Fruit fly (Drosophila melanogaster) whole organism, embryonic: ENCODE data around the gene CG15891.

Source experiments
- ATbp ChIP-seq: fragments of 200-800 bp; sonication (Bioruptor generic); optimal IDR thresholded peaks from 2 replicates; lab custom pipeline; 2017; ENCODE audit warnings: missing biosample characterization, mild to moderate bottlenecking, missing genetic modification characterization, missing genetic modification reagents
- Atf6 ChIP-seq: fragments of 200-800 bp; sonication (Bioruptor generic); IDR thresholded peaks from 2 replicates; pipeline ENCODE4 v1.3.6; 2022; ENCODE audit warnings: missing biosample characterization, missing genetic modification characterization
- CG10565 ChIP-seq: fragments of 200-800 bp; sonication (Bioruptor generic); optimal IDR thresholded peaks from 3 replicates; lab custom pipeline; 2016; ENCODE audit warnings: missing biosample characterization, mild to moderate bottlenecking, missing genetic modification characterization
- CG11504 ChIP-seq: fragments of 200-800 bp; sonication (Bioruptor generic); optimal IDR thresholded peaks from 3 replicates; lab custom pipeline; 2019; ENCODE audit warnings: missing biosample characterization, mild to moderate bottlenecking, missing genetic modification characterization, moderate library complexity
- CG12391 ChIP-seq: fragments of 200-800 bp; sonication (Bioruptor generic); optimal IDR thresholded peaks from 3 replicates; lab custom pipeline; 2018; ENCODE audit warnings: missing biosample characterization, mild to moderate bottlenecking, missing genetic modification characterization, moderate library complexity
- CG12769 ChIP-seq: fragments of 200-800 bp; sonication (Bioruptor generic); optimal IDR thresholded peaks from 2 replicates; lab custom pipeline; 2019; ENCODE audit warnings: missing biosample characterization, mild to moderate bottlenecking, missing genetic modification characterization, moderate library complexity
- CG15269 ChIP-seq: fragments of 200-800 bp; sonication (Bioruptor generic); optimal IDR thresholded peaks from 2 replicates; lab custom pipeline; 2018; ENCODE audit warnings: missing biosample characterization, mild to moderate bottlenecking, missing genetic modification characterization, moderate library complexity
- CG17385 ChIP-seq: fragments of 200-800 bp; sonication (Bioruptor generic); optimal IDR thresholded peaks from 3 replicates; lab custom pipeline; 2018; ENCODE audit warnings: missing biosample characterization, mild to moderate bottlenecking, missing genetic modification characterization
- CG17612 ChIP-seq: fragments of 200-800 bp; sonication (Bioruptor generic); IDR thresholded peaks from 2 replicates; pipeline ENCODE4 v1.3.6; 2022; ENCODE audit warnings: missing biosample characterization, missing genetic modification characterization
- CG18011 ChIP-seq: fragments of 200-800 bp; sonication (Bioruptor generic); optimal IDR thresholded peaks from 2 replicates; lab custom pipeline; 2017; ENCODE audit warnings: missing biosample characterization, missing genetic modification characterization, mild to moderate bottlenecking, moderate library complexity, missing genotype
- CG1832 ChIP-seq: fragments of 200-800 bp; sonication (Bioruptor generic); optimal IDR thresholded peaks from 2 replicates; lab custom pipeline; 2017; ENCODE audit warnings: missing biosample characterization, mild to moderate bottlenecking, missing genetic modification characterization, inconsistent platforms
- CG34422 ChIP-seq: fragments of 200-800 bp; sonication (Bioruptor generic); IDR thresholded peaks from 3 replicates; pipeline ENCODE4 v1.3.6; 2022; ENCODE audit warnings: missing biosample characterization, missing genetic modification characterization
- CG5180 ChIP-seq: fragments of 200-800 bp; sonication (Bioruptor generic); optimal IDR thresholded peaks from 3 replicates; lab custom pipeline; 2017; ENCODE audit warnings: missing biosample characterization, missing genetic modification characterization, mild to moderate bottlenecking, moderate library complexity, missing genetic modification reagents
- CG7357 ChIP-seq: fragments of 200-800 bp; sonication (Bioruptor generic); IDR thresholded peaks from 3 replicates; pipeline ENCODE4 v1.3.6; 2022; ENCODE audit warnings: missing biosample characterization, missing genetic modification characterization
- CG7556 ChIP-seq: fragments of 200-800 bp; sonication (Bioruptor generic); optimal IDR thresholded peaks from 2 replicates; lab custom pipeline; 2017; ENCODE audit warnings: missing biosample characterization, mild to moderate bottlenecking, missing genetic modification characterization
- CG7839 ChIP-seq: fragments of 200-800 bp; sonication (Bioruptor generic); optimal IDR thresholded peaks from 3 replicates; lab custom pipeline; 2018; ENCODE audit warnings: missing biosample characterization, mild to moderate bottlenecking, missing genetic modification characterization, moderate library complexity
- CG7987 ChIP-seq: fragments of 200-800 bp; sonication (Bioruptor generic); optimal IDR thresholded peaks from 2 replicates; lab custom pipeline; 2018; ENCODE audit warnings: missing biosample characterization, mild to moderate bottlenecking, missing genetic modification characterization, moderate library complexity
- CG8290 ChIP-seq, 3 experiments: fragments of 200-800 bp; sonication (Bioruptor generic); optimal IDR thresholded peaks; 2 replicates each; lab custom pipeline; 2016 to 2019; ENCODE audit warnings: missing biosample characterization in 3 of 3, missing genetic modification characterization in 3 of 3, mild to moderate bottlenecking in 2 of 3, moderate library complexity in 1 of 3
- D19A ChIP-seq: fragments of 200-800 bp; optimal IDR thresholded peaks from 3 replicates; lab custom pipeline; 2019; ENCODE audit warnings: missing biosample characterization, mild to moderate bottlenecking, missing genetic modification characterization, moderate library complexity
- Dfd ChIP-seq, 2 experiments: fragments of >200 bp; optimal IDR thresholded peaks; 2 replicates each; lab custom pipeline; 2017; ENCODE audit warnings: missing biosample characterization in 2 of 2, missing genetic modification characterization in 2 of 2
- Drgx ChIP-seq: fragments of 200-800 bp; sonication (Bioruptor generic); IDR thresholded peaks from 2 replicates; pipeline ENCODE4 v1.3.6; 2022; ENCODE audit warnings: missing biosample characterization, missing genetic modification characterization
- Hr78 ChIP-seq, 2 experiments: fragments of 200-800 bp in 1 of 2; fragments of >200 bp in 1 of 2; sonication (Bioruptor generic) in 1 of 2; optimal IDR thresholded peaks; 2 replicates each; lab custom pipeline; 2017 to 2019; ENCODE audit warnings: missing biosample characterization in 2 of 2, missing genetic modification characterization in 2 of 2, mild to moderate bottlenecking in 1 of 2, moderate library complexity in 1 of 2
- Meics ChIP-seq: fragments of 200-800 bp; sonication (Bioruptor generic); optimal IDR thresholded peaks from 2 replicates; lab custom pipeline; 2017; ENCODE audit warnings: missing biosample characterization, mild to moderate bottlenecking, missing genetic modification characterization
- NC2α ChIP-seq: fragments of 200-800 bp; sonication (Bioruptor generic); optimal IDR thresholded peaks from 2 replicates; lab custom pipeline; 2016; ENCODE audit warnings: missing biosample characterization, missing genetic modification characterization
- Sry-β ChIP-seq: fragments of 200-800 bp; sonication (Bioruptor generic); optimal IDR thresholded peaks from 2 replicates; lab custom pipeline; 2018; ENCODE audit warnings: missing biosample characterization, mild to moderate bottlenecking, missing genetic modification characterization, moderate library complexity
- YL-1 ChIP-seq: fragments of 200-800 bp; sonication (Bioruptor generic); optimal IDR thresholded peaks from 3 replicates; lab custom pipeline; 2017; ENCODE audit warnings: missing biosample characterization, mild to moderate bottlenecking, missing genetic modification characterization
- ase ChIP-seq: fragments of 200-800 bp; sonication (Bioruptor generic); IDR thresholded peaks from 3 replicates; pipeline ENCODE4 v1.3.6; 2022; ENCODE audit warnings: missing biosample characterization, missing genetic modification characterization
- ash1 ChIP-seq: fragments of 200-800 bp; sonication (Bioruptor generic); optimal IDR thresholded peaks from 2 replicates; lab custom pipeline; 2018; ENCODE audit warnings: missing biosample characterization, mild to moderate bottlenecking, missing genetic modification characterization
- az2 ChIP-seq: fragments of 200-800 bp; sonication (Bioruptor generic); optimal IDR thresholded peaks from 3 replicates; lab custom pipeline; 2016; ENCODE audit warnings: missing biosample characterization, missing genetic modification characterization
- bab2 ChIP-seq: fragments of 200-800 bp; sonication (Bioruptor generic); optimal IDR thresholded peaks from 2 replicates; lab custom pipeline; 2016; ENCODE audit warnings: missing biosample characterization, missing genetic modification characterization
- crc ChIP-seq: fragments of 200-800 bp; sonication (Bioruptor generic); optimal IDR thresholded peaks from 2 replicates; lab custom pipeline; 2016; ENCODE audit warnings: missing biosample characterization, missing genetic modification characterization
- crol ChIP-seq: fragments of 200-800 bp; sonication (Bioruptor generic); IDR thresholded peaks from 2 replicates; pipeline ENCODE4 v1.3.6; 2022; ENCODE audit warnings: missing biosample characterization, missing genetic modification characterization
- cwo ChIP-seq: fragments of 200-800 bp; sonication (Bioruptor generic); optimal IDR thresholded peaks from 3 replicates; lab custom pipeline; 2017; ENCODE audit warnings: missing biosample characterization, missing genetic modification characterization, mild to moderate bottlenecking, moderate library complexity, missing genetic modification reagents
- exex ChIP-seq: fragments of 200-800 bp; sonication (Bioruptor generic); optimal IDR thresholded peaks from 4 replicates; lab custom pipeline; 2018; ENCODE audit warnings: missing biosample characterization, mild to moderate bottlenecking, missing genetic modification characterization, moderate library complexity
- grau ChIP-seq: fragments of 200-800 bp; optimal IDR thresholded peaks from 3 replicates; lab custom pipeline; 2019; ENCODE audit warnings: missing biosample characterization, mild to moderate bottlenecking, missing genetic modification characterization, moderate library complexity
- gsb-n ChIP-seq: fragments of 200-800 bp; sonication (Bioruptor generic); optimal IDR thresholded peaks from 3 replicates; lab custom pipeline; 2018; ENCODE audit warnings: missing biosample characterization, mild to moderate bottlenecking, missing genetic modification characterization
- hkb ChIP-seq, 2 experiments: fragments of 200-800 bp in 1 of 2; fragments of >200 bp in 1 of 2; sonication (Bioruptor generic) in 1 of 2; IDR thresholded peaks in 1 of 2; optimal IDR thresholded peaks in 1 of 2; 2 replicates each; pipeline versions ENCODE4 v1.3.6 to Lab custom; 2017 to 2022; ENCODE audit warnings: missing biosample characterization in 1 of 2, missing genetic modification characterization in 1 of 2
- jing ChIP-seq: fragments of 200-800 bp; sonication (Bioruptor generic); optimal IDR thresholded peaks from 2 replicates; lab custom pipeline; 2018; ENCODE audit warnings: missing biosample characterization, mild to moderate bottlenecking, missing genetic modification characterization
- klu ChIP-seq: fragments of 200-800 bp; sonication (Bioruptor generic); IDR thresholded peaks from 2 replicates; pipeline ENCODE4 v1.3.6; 2022; ENCODE audit warnings: missing biosample characterization, missing genetic modification characterization
- lab ChIP-seq: fragments of 200-800 bp; sonication (Bioruptor generic); optimal IDR thresholded peaks from 3 replicates; lab custom pipeline; 2017; ENCODE audit warnings: missing biosample characterization, missing genetic modification characterization, mild to moderate bottlenecking, moderate library complexity, missing genetic modification reagents
- pan ChIP-seq, 4 experiments: fragments of >200 bp in 3 of 4; fragments of 200-800 bp in 1 of 4; sonication (Bioruptor generic) in 1 of 4; optimal IDR thresholded peaks in 3 of 4; IDR thresholded peaks in 1 of 4; 2 replicates each; pipeline versions ENCODE4 v1.3.6 to Lab custom; 2017 to 2022; ENCODE audit warnings: missing biosample characterization in 2 of 4, missing genetic modification characterization in 2 of 4, mixed read lengths in 1 of 4
- phol ChIP-seq: fragments of 200-800 bp; sonication (Bioruptor generic); optimal IDR thresholded peaks from 3 replicates; lab custom pipeline; 2018; ENCODE audit warnings: missing biosample characterization, mild to moderate bottlenecking, missing genetic modification characterization, moderate library complexity
- so ChIP-seq: fragments of 200-800 bp; sonication (Bioruptor generic); IDR thresholded peaks from 3 replicates; pipeline ENCODE4 v1.3.6; 2022; ENCODE audit warnings: missing biosample characterization, missing genetic modification characterization
- sr ChIP-seq: fragments of 200-800 bp; sonication (Bioruptor generic); IDR thresholded peaks from 3 replicates; pipeline ENCODE4 v1.3.6; 2022; ENCODE audit warnings: missing biosample characterization, missing genetic modification characterization
- unpg ChIP-seq: fragments of 200-800 bp; sonication (Bioruptor generic); optimal IDR thresholded peaks from 3 replicates; lab custom pipeline; 2018; ENCODE audit warnings: missing biosample characterization, mild to moderate bottlenecking, missing genetic modification characterization, moderate library complexity
- wek ChIP-seq: fragments of 200-800 bp; sonication (Bioruptor generic); optimal IDR thresholded peaks from 3 replicates; lab custom pipeline; 2018; ENCODE audit warnings: missing biosample characterization, mild to moderate bottlenecking, missing genetic modification characterization, moderate library complexity

Gene CG15891

dm6 chrX:6332988-6333719, 38.0 kb upstream of the CG15891 start (continued):
- no peak for TF ChIP-seq CG8290 (GFP tag; optimal IDR thresholded peaks at IDR 0.05; lab: Kevin White, UChicago)
- TF ChIP-seq CG8290 (tag; optimal IDR thresholded peaks at IDR 0.05; lab: Kevin White, UChicago) = peak in 1 of 2 experiments; percentile 18
- no peak for TF ChIP-seq CG10565 (GFP tag; lab: Kevin White, UChicago)
- peak; percentile 42; the same call in 1 of the 2 replicates for TF ChIP-seq Drgx (GFP tag; lab: Robert Waterston, UW)
- 0 out of 3 replicates have a peak, but pooled peaks have one; percentile 10 for TF ChIP-seq sr (GFP tag; lab: Robert Waterston, UW)
- TF ChIP-seq CG7839 (tag; lab: Kevin White, UChicago) = no peak
- no peak for TF ChIP-seq gsb-n (tag; lab: Kevin White, UChicago)
- TF ChIP-seq lab = peak; percentile 7
- TF ChIP-seq exex (tag; lab: Kevin White, UChicago) = no peak
- no peak for TF ChIP-seq Dfd (GFP tag; optimal IDR thresholded peaks at IDR 0.05; lab: Kevin White, UChicago)
- no peak for TF ChIP-seq wek (GFP tag; lab: Kevin White, UChicago)
- TF ChIP-seq CG12769 (tag; lab: Kevin White, UChicago) = peak; percentile 6
- no peak for TF ChIP-seq hkb (optimal IDR thresholded peaks at IDR 0.05; lab: Kevin White, UChicago)
- no peak for TF ChIP-seq hkb (GFP tag; IDR thresholded peaks at IDR 0.05; lab: Robert Waterston, UW)
- no peak for TF ChIP-seq ATbp (GFP tag; lab: Kevin White, UChicago)
- no peak for TF ChIP-seq CG5180 (GFP tag; lab: Kevin White, UChicago)
- no peak for TF ChIP-seq Meics
- TF ChIP-seq phol = peak; percentile 2
- TF ChIP-seq CG18011 (GFP tag; lab: Kevin White, UChicago) = no peak
- no peak for TF ChIP-seq crc
- no peak for TF ChIP-seq pan (optimal IDR thresholded peaks at IDR 0.05; lab: Kevin White, UChicago)
- TF ChIP-seq pan (GFP tag; optimal IDR thresholded peaks at IDR 0.05 in 1 of 2, IDR thresholded peaks at IDR 0.05 in 1 of 2) = no peak
- peak in 1 of 2 experiments; percentile 76 for TF ChIP-seq Hr78 (GFP tag; optimal IDR thresholded peaks at IDR 0.05; lab: Kevin White, UChicago)
- TF ChIP-seq grau (tag; lab: Kevin White, UChicago) = peak; percentile 53
- TF ChIP-seq ase (GFP tag; lab: Robert Waterston, UW) = no peak
- TF ChIP-seq crol (GFP tag; lab: Robert Waterston, UW) = no peak
- no peak for TF ChIP-seq so (GFP tag; lab: Robert Waterston, UW)
- no peak for TF ChIP-seq YL-1 (GFP tag; lab: Kevin White, UChicago)
- peak; percentile 17 for TF ChIP-seq CG1832 (GFP tag; lab: Kevin White, UChicago)
- TF ChIP-seq az2 (GFP tag; lab: Kevin White, UChicago) = no peak
- peak; percentile 26 for TF ChIP-seq CG11504 (tag; lab: Kevin White, UChicago)
- no peak for TF ChIP-seq Sry-β (GFP tag; lab: Kevin White, UChicago)
- TF ChIP-seq CG12391 (tag; lab: Kevin White, UChicago) = no peak

- TF ChIP-seq CG17385 (GFP tag; lab: Kevin White, UChicago) (peak; percentile 90), Meics (peak; percentile 91), Atf6 (GFP tag; lab: Robert Waterston, UW) (peak; percentile 85), NC2α (peak; percentile 42), jing (GFP tag; lab: Kevin White, UChicago) (peak; percentile 79), unpg (GFP tag; lab: Kevin White, UChicago) (peak; percentile 85), ash1 (no peak), CG7556 (GFP tag; lab: Kevin White, UChicago) (peak; percentile 97), CG7357 (GFP tag; lab: Robert Waterston, UW) (peak; percentile 76), CG17612 (GFP tag; lab: Robert Waterston, UW) (no peak), CG7987 (GFP tag; lab: Kevin White, UChicago) (peak; percentile 49), CG34422 (GFP tag; lab: Robert Waterston, UW) (peak; percentile 66; the same call in 2 of the 3 replicates), klu (GFP tag; lab: Robert Waterston, UW) (peak; percentile 75), cwo (GFP tag; lab: Kevin White, UChicago) (peak; percentile 87), CG15269 (tag; lab: Kevin White, UChicago) (peak; percentile 92), D19A (tag; lab: Kevin White, UChicago) (peak; percentile 90), bab2 (peak; percentile 77)
Measured at dm6 chrX:6330369-6330949, 35.3 kb upstream of the CG15891 start, which contains the start of gene CG42240. Gene CG42240 (plus strand): TSS chrX:6330842.
